In the genomic region with DNA sequence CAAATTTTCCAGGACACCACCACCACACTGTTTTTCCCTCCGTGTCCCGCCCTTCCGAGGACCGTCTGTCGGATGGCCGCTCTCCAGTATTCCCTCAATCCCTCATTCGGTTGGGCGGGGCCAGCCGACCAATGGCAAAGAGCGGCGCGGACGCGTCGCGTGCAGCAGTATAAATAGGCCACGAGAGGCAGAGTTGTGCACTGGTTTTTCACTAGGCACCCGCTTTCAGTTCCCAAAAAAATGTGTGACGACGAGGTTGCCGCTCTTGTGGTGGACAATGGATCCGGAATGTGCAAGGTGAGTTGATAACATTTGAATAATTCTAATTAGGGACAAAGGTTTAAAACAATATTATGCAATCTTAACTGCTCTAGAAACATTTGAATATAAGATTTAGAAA, we compare ENCODE assay signal across 4 worm cellular contexts.
TF ChIP-seq lines count a peak whose summit lies in the region.

A gene (plus strand): TSS at position 200 of the 400 bp plus-strand sequence.

TF ChIP-seq in whole organism, L2 larva, 48 proteins besides CTCF, POLR2A, EP300 and RAD21:
- peak; percentile 52 for TF ChIP-seq nhr-129 (tag; optimal IDR thresholded peaks at IDR 0.05; lab: Kevin White, UChicago)
- peak; percentile 43 for TF ChIP-seq unc-55 (GFP tag; optimal IDR thresholded peaks at IDR 0.05; lab: Kevin White, UChicago)
- peak; percentile 54 for TF ChIP-seq sma-9 (GFP tag; optimal IDR thresholded peaks at IDR 0.05; lab: Kevin White, UChicago)
- TF ChIP-seq sma-9 (tag; optimal IDR thresholded peaks at IDR 0.05; lab: Kevin White, UChicago): no peak
- TF ChIP-seq mdl-1 (tag; optimal IDR thresholded peaks at IDR 0.05; lab: Kevin White, UChicago): peak; percentile 26 to 58
- peak; percentile 21 for TF ChIP-seq ceh-16 (tag; optimal IDR thresholded peaks at IDR 0.05; lab: Kevin White, UChicago)
- no peak for TF ChIP-seq crh-2 (tag; optimal IDR thresholded peaks at IDR 0.05; lab: Kevin White, UChicago)
- peak; percentile 26 for TF ChIP-seq lin-13 (GFP tag; optimal IDR thresholded peaks at IDR 0.05; lab: Kevin White, UChicago)
- TF ChIP-seq gmeb-1 (tag; optimal IDR thresholded peaks at IDR 0.05; lab: Kevin White, UChicago): no peak
- peak; percentile 15 to 59 for TF ChIP-seq lsy-2 (tag; optimal IDR thresholded peaks at IDR 0.05; lab: Kevin White, UChicago)
- no peak for TF ChIP-seq nhr-12 (tag; optimal IDR thresholded peaks at IDR 0.05; lab: Kevin White, UChicago)
- no peak for TF ChIP-seq blmp-1 (tag; optimal IDR thresholded peaks at IDR 0.05; lab: Kevin White, UChicago; ENCODE audit: insufficient read depth)
- TF ChIP-seq ama-1 (optimal IDR thresholded peaks at IDR 0.05; lab: Kevin White, UChicago): peak; percentile 96
- peak; percentile 41 for TF ChIP-seq C34F6.9 (tag; optimal IDR thresholded peaks at IDR 0.05; lab: Kevin White, UChicago)
- peak; percentile 78 for TF ChIP-seq F13H6.1 (tag; optimal IDR thresholded peaks at IDR 0.05; lab: Kevin White, UChicago)
- TF ChIP-seq mab-5 (tag; optimal IDR thresholded peaks at IDR 0.05; lab: Kevin White, UChicago): peak; percentile 20
- TF ChIP-seq sma-3 (GFP tag; optimal IDR thresholded peaks at IDR 0.05; lab: Kevin White, UChicago): peak; percentile 33
- TF ChIP-seq ceh-82 (tag; optimal IDR thresholded peaks at IDR 0.05; lab: Kevin White, UChicago): peak; percentile 15
- TF ChIP-seq zag-1 (tag; optimal IDR thresholded peaks at IDR 0.05; lab: Kevin White, UChicago): peak; percentile 33
- no peak for TF ChIP-seq R02D3.7 (tag; optimal IDR thresholded peaks at IDR 0.05; lab: Kevin White, UChicago)
- TF ChIP-seq sem-4 (tag; optimal IDR thresholded peaks at IDR 0.05; lab: Kevin White, UChicago): peak; percentile 48
- no peak for TF ChIP-seq ZK546.5 (tag; optimal IDR thresholded peaks at IDR 0.05; lab: Kevin White, UChicago)
TF ChIP-seq in whole organism, L2 larva: peak in this region for 15.

TF ChIP-seq in whole organism, L4 larva, 104 proteins besides CTCF, POLR2A, EP300 and RAD21 (continues in another document):
- TF ChIP-seq F26F4.8 (GFP tag; conservative IDR thresholded peaks at IDR 0.05; lab: Robert Waterston, UW) (no peak), T26A8.4 (GFP tag; IDR thresholded peaks at IDR 0.05; lab: Robert Waterston, UW) (0 out of 2 replicates have a peak, but pooled peaks have one; percentile 17), F10B5.3 (tag; optimal IDR thresholded peaks at IDR 0.05; lab: Kevin White, UChicago) (peak; percentile 32), F37D6.2 (tag; optimal IDR thresholded peaks at IDR 0.05; lab: Kevin White, UChicago) (peak; percentile 38), lsy-2 (tag; optimal IDR thresholded peaks at IDR 0.05; lab: Kevin White, UChicago) (peak in 1 of 2 experiments; percentile 60), gei-8 (GFP tag; optimal IDR thresholded peaks at IDR 0.05; lab: Kevin White, UChicago) (no peak), egl-27 (tag; optimal IDR thresholded peaks at IDR 0.05; lab: Kevin White, UChicago) (no peak), nhr-11 (tag; optimal IDR thresholded peaks at IDR 0.05; lab: Kevin White, UChicago) (peak; percentile 53), lin-29 (GFP tag; IDR thresholded peaks at IDR 0.05; lab: Robert Waterston, UW) (no peak), ceh-20 (GFP tag; IDR thresholded peaks at IDR 0.05; lab: Robert Waterston, UW) (0 out of 2 replicates have a peak, but pooled peaks have one; percentile 22), hmg-1.1 (GFP tag; IDR thresholded peaks at IDR 0.05; lab: Robert Waterston, UW) (peak; percentile 76), tra-1 (GFP tag; IDR thresholded peaks at IDR 0.05; lab: Robert Waterston, UW) (0 out of 2 replicates have a peak, but pooled peaks have one; percentile 21), rbr-2 (tag; optimal IDR thresholded peaks at IDR 0.05; lab: Kevin White, UChicago) (peak; percentile 64), pha-4 (GFP tag; IDR thresholded peaks at IDR 0.05; lab: Robert Waterston, UW) (peak; percentile 51; the same call in 1 of the 2 replicates), pha-4 (tag; optimal IDR thresholded peaks at IDR 0.05; lab: Kevin White, UChicago) (no peak), hif-1 (tag; optimal IDR thresholded peaks at IDR 0.05; lab: Kevin White, UChicago) (peak in 1 of 2 experiments; percentile 4), daf-16 (GFP tag; optimal IDR thresholded peaks at IDR 0.05; lab: Kevin White, UChicago) (peak in 1 of 2 experiments; percentile 4), daf-16 (tag; optimal IDR thresholded peaks at IDR 0.05; lab: Kevin White, UChicago) (no peak), set-16 (GFP tag; IDR thresholded peaks at IDR 0.05; lab: Robert Waterston, UW) (peak; percentile 91), ama-1 (optimal IDR thresholded peaks at IDR 0.05; lab: Kevin White, UChicago) (peak; percentile 97), aha-1 (tag; lab: Kevin White, UChicago) (peak; percentile 94)

TF ChIP-seq in whole organism, late embryonic, 69 proteins besides CTCF, POLR2A, EP300 and RAD21 (continues in another document):
- TF ChIP-seq ceh-31 (tag; optimal IDR thresholded peaks at IDR 0.05; lab: Kevin White, UChicago): peak; percentile 46
- TF ChIP-seq pqm-1 (tag; optimal IDR thresholded peaks at IDR 0.05; lab: Kevin White, UChicago): no peak
- peak; percentile 2 for TF ChIP-seq ceh-2 (tag; optimal IDR thresholded peaks at IDR 0.05; lab: Kevin White, UChicago)
- TF ChIP-seq nfya-1 (tag; optimal IDR thresholded peaks at IDR 0.05; lab: Kevin White, UChicago): peak; percentile 100
- TF ChIP-seq ama-1 (optimal IDR thresholded peaks at IDR 0.05; lab: Kevin White, UChicago): peak; percentile 18
- TF ChIP-seq tbx-7 (tag; optimal IDR thresholded peaks at IDR 0.05; lab: Kevin White, UChicago): no peak
- TF ChIP-seq syd-9 (tag; optimal IDR thresholded peaks at IDR 0.05; lab: Kevin White, UChicago): peak; percentile 28
- no peak for TF ChIP-seq pha-4 (tag; optimal IDR thresholded peaks at IDR 0.05; lab: Kevin White, UChicago)
- no peak for TF ChIP-seq ets-4 (tag; optimal IDR thresholded peaks at IDR 0.05; lab: Kevin White, UChicago)
- no peak for TF ChIP-seq ahr-1 (tag; optimal IDR thresholded peaks at IDR 0.05; lab: Kevin White, UChicago)
- no peak for TF ChIP-seq unc-3 (GFP tag; conservative IDR thresholded peaks at IDR 0.05; lab: Robert Waterston, UW)
- TF ChIP-seq unc-3 (tag; optimal IDR thresholded peaks at IDR 0.05; lab: Kevin White, UChicago): no peak
- TF ChIP-seq ztf-16 (tag; optimal IDR thresholded peaks at IDR 0.05; lab: Kevin White, UChicago): no peak
- TF ChIP-seq ceh-9 (tag; optimal IDR thresholded peaks at IDR 0.05; lab: Kevin White, UChicago): no peak
- TF ChIP-seq sdc-2 (tag; optimal IDR thresholded peaks at IDR 0.05; lab: Kevin White, UChicago): peak; percentile 42
- TF ChIP-seq dve-1 (tag; optimal IDR thresholded peaks at IDR 0.05; lab: Kevin White, UChicago): no peak
- TF ChIP-seq rnt-1 (tag; optimal IDR thresholded peaks at IDR 0.05; lab: Kevin White, UChicago): peak; percentile 29
- no peak for TF ChIP-seq hlh-6 (tag; optimal IDR thresholded peaks at IDR 0.05; lab: Kevin White, UChicago)
- peak; percentile 56 for TF ChIP-seq ceh-34 (tag; optimal IDR thresholded peaks at IDR 0.05; lab: Kevin White, UChicago)
- TF ChIP-seq ceh-14 (tag; optimal IDR thresholded peaks at IDR 0.05; lab: Kevin White, UChicago): peak; percentile 11
- TF ChIP-seq pat-9 (tag; optimal IDR thresholded peaks at IDR 0.05; lab: Kevin White, UChicago): no peak
- TF ChIP-seq C08G9.2 (tag; optimal IDR thresholded peaks at IDR 0.05; lab: Kevin White, UChicago): peak; percentile 49
- no peak for TF ChIP-seq Y22D7AL.16 (tag; optimal IDR thresholded peaks at IDR 0.05; lab: Kevin White, UChicago)
- TF ChIP-seq che-1 (tag; optimal IDR thresholded peaks at IDR 0.05; lab: Kevin White, UChicago): no peak
- TF ChIP-seq T23F11.4 (GFP tag; optimal IDR thresholded peaks at IDR 0.05; lab: Kevin White, UChicago): no peak

TF ChIP-seq in whole organism, mixed stage, embryonic, 35 proteins besides CTCF, POLR2A, EP300 and RAD21:
- TF ChIP-seq ztf-11 (tag; optimal IDR thresholded peaks at IDR 0.05; lab: Kevin White, UChicago) (peak; percentile 18), cnd-1 (tag; optimal IDR thresholded peaks at IDR 0.05; lab: Kevin White, UChicago) (peak; percentile 57), elt-1 (tag; optimal IDR thresholded peaks at IDR 0.05; lab: Kevin White, UChicago; ENCODE audit: borderline replicate concordance, insufficient read depth) (no peak), lin-13 (tag; optimal IDR thresholded peaks at IDR 0.05; lab: Kevin White, UChicago) (no peak), nhr-237 (tag; optimal IDR thresholded peaks at IDR 0.05; lab: Kevin White, UChicago) (no peak), drap-1 (GFP tag; optimal IDR thresholded peaks at IDR 0.05; lab: Kevin White, UChicago) (peak; percentile 39), hlh-1 (tag; optimal IDR thresholded peaks at IDR 0.05; lab: Kevin White, UChicago) (peak; percentile 39), ceh-83 (GFP tag; optimal IDR thresholded peaks at IDR 0.05; lab: Kevin White, UChicago) (no peak), unc-62 (GFP tag; optimal IDR thresholded peaks at IDR 0.05; lab: Kevin White, UChicago) (peak; percentile 27), lsy-2 (tag; optimal IDR thresholded peaks at IDR 0.05; lab: Kevin White, UChicago) (peak; percentile 32), unc-120 (tag; optimal IDR thresholded peaks at IDR 0.05; lab: Kevin White, UChicago; ENCODE audit: poor library complexity, severe bottlenecking) (peak; percentile 96), pha-4 (tag; optimal IDR thresholded peaks at IDR 0.05; lab: Kevin White, UChicago) (peak; percentile 8), sptf-1 (tag; optimal IDR thresholded peaks at IDR 0.05; lab: Kevin White, UChicago) (no peak), lin-32 (GFP tag; optimal IDR thresholded peaks at IDR 0.05; lab: Kevin White, UChicago) (peak; percentile 3)
